Fruit fly (Drosophila melanogaster) whole organism, wandering third instar larva: Measurements from ENCODE around the gene CG6739.

Experiments used
- Abd-B ChIP-seq: fragments of >200 bp; optimal IDR thresholded peaks from 2 replicates; lab custom pipeline; 2017; ENCODE audit warnings: missing biosample characterization, missing genetic modification characterization
- CrebA ChIP-seq: fragments of 200-800 bp; sonication (Bioruptor generic); optimal IDR thresholded peaks from 2 replicates; lab custom pipeline; 2016; ENCODE audit warnings: missing biosample characterization, mild to moderate bottlenecking, missing genetic modification characterization, borderline replicate concordance
- Dfd ChIP-seq: fragments of >200 bp; optimal IDR thresholded peaks from 2 replicates; lab custom pipeline; 2017; ENCODE audit warnings: missing biosample characterization, missing genetic modification characterization
- Dif ChIP-seq: fragments of 200-275, 200-300 bp; sonication (Bioruptor generic); optimal IDR thresholded peaks from 2 replicates; lab custom pipeline; 2018; ENCODE audit warnings: missing biosample characterization, missing genetic modification characterization; ENCODE audit not compliant: partially characterized antibody
- Hr78 ChIP-seq: fragments of >200 bp; optimal IDR thresholded peaks from 2 replicates; lab custom pipeline; 2017; ENCODE audit warnings: missing biosample characterization, missing genetic modification characterization
- Sp1 ChIP-seq: fragments of 200-800 bp; sonication (Bioruptor generic); optimal IDR thresholded peaks from 3 replicates; lab custom pipeline; 2019; ENCODE audit warnings: missing biosample characterization, mild to moderate bottlenecking, missing genetic modification characterization, moderate library complexity
- Vsx2 ChIP-seq: fragments of 200-300, 225-300 bp; sonication (Bioruptor generic); optimal IDR thresholded peaks from 2 replicates; lab custom pipeline; 2018; ENCODE audit warnings: missing biosample characterization, missing genetic modification characterization; ENCODE audit not compliant: partially characterized antibody
- br ChIP-seq: fragments of 200-800 bp; sonication (Bioruptor generic); optimal IDR thresholded peaks from 2 replicates; lab custom pipeline; 2016; ENCODE audit warnings: missing biosample characterization, missing genetic modification characterization
- fru ChIP-seq: fragments of 200-800 bp; sonication (Bioruptor generic); optimal IDR thresholded peaks from 3 replicates; lab custom pipeline; 2016; ENCODE audit warnings: missing biosample characterization, mild to moderate bottlenecking, missing genetic modification characterization
- h ChIP-seq: fragments of 200-800 bp; sonication (Bioruptor generic); optimal IDR thresholded peaks from 3 replicates; lab custom pipeline; 2016; ENCODE audit warnings: missing biosample characterization, mild to moderate bottlenecking, missing genetic modification characterization
- pan ChIP-seq: fragments of >200 bp; optimal IDR thresholded peaks from 2 replicates; lab custom pipeline; 2017
- psq ChIP-seq: fragments of 200-800 bp; sonication (Bioruptor generic); optimal IDR thresholded peaks from 3 replicates; lab custom pipeline; 2017; ENCODE audit warnings: missing biosample characterization, mild to moderate bottlenecking, missing genetic modification characterization, moderate library complexity
- tai ChIP-seq: sonication (Bioruptor generic); optimal IDR thresholded peaks from 2 replicates; lab custom pipeline; 2016; ENCODE audit warnings: missing biosample characterization, missing genetic modification characterization
- usp ChIP-seq: fragments of >200 bp; optimal IDR thresholded peaks from 2 replicates; lab custom pipeline; 2017; ENCODE audit warnings: missing biosample characterization, missing genetic modification characterization

- TF ChIP-seq Abd-B (no peak), br (GFP tag; lab: Kevin White, UChicago) (no peak), Hr78 (no peak), usp (no peak), tai (GFP tag; lab: Kevin White, UChicago) (no peak), CrebA (no peak), Dif (GFP tag; lab: Kevin White, UChicago) (no peak), Vsx2 (GFP tag; lab: Kevin White, UChicago) (no peak), pan (no peak), fru (no peak), psq (no peak), Dfd (GFP tag; lab: Kevin White, UChicago) (no peak), Sp1 (GFP tag; lab: Kevin White, UChicago) (no peak), h (no peak)
These were observed 48.7 kb upstream of the CG6739 start for dm6 chr2L:7559532-7559931.
